Fruit fly (Drosophila melanogaster) whole organism, embryonic: ENCODE results near the gene CG46460.

ENCODE experiments used
- CG10543 ChIP-seq: fragments of 200-800 bp; sonication (Bioruptor generic); optimal IDR thresholded peaks from 3 replicates; lab custom pipeline; 2017; ENCODE audit warnings: missing biosample characterization, mild to moderate bottlenecking, missing genetic modification characterization, moderate library complexity
- CG12744 ChIP-seq: fragments of 200-800 bp; sonication (Bioruptor generic); optimal IDR thresholded peaks from 2 replicates; lab custom pipeline; 2016; ENCODE audit warnings: missing biosample characterization, missing genetic modification characterization
- CG14014 ChIP-seq: fragments of 200-800 bp; sonication (Bioruptor generic); IDR thresholded peaks from 2 replicates; pipeline ENCODE4 v1.3.6; 2022; ENCODE audit warnings: missing biosample characterization, missing genetic modification characterization
- CG15269 ChIP-seq: fragments of 200-800 bp; sonication (Bioruptor generic); optimal IDR thresholded peaks from 2 replicates; lab custom pipeline; 2018; ENCODE audit warnings: missing biosample characterization, mild to moderate bottlenecking, missing genetic modification characterization, moderate library complexity
- CG15514 ChIP-seq: fragments of 200-800 bp; sonication (Bioruptor generic); optimal IDR thresholded peaks from 3 replicates; lab custom pipeline; 2017; ENCODE audit warnings: missing biosample characterization, missing genetic modification characterization, mild to moderate bottlenecking, moderate library complexity, missing genetic modification reagents
- CG15696 ChIP-seq: fragments of 200-800 bp; sonication (Bioruptor generic); optimal IDR thresholded peaks from 2 replicates; lab custom pipeline; 2019; ENCODE audit warnings: missing biosample characterization, mild to moderate bottlenecking, missing genetic modification characterization, moderate library complexity
- CG1602 ChIP-seq: fragments of 200-800 bp; sonication (Bioruptor generic); optimal IDR thresholded peaks from 3 replicates; lab custom pipeline; 2016; ENCODE audit warnings: missing biosample characterization, missing genetic modification characterization
- CG2129 ChIP-seq: fragments of 200-800 bp; sonication (Bioruptor generic); IDR thresholded peaks from 2 replicates; pipeline ENCODE4 v1.3.6; 2022; ENCODE audit warnings: missing biosample characterization, missing genetic modification characterization; ENCODE audit not compliant: partially characterized antibody
- CG2712 ChIP-seq: fragments of 200-800 bp; optimal IDR thresholded peaks from 3 replicates; lab custom pipeline; 2019; ENCODE audit warnings: missing biosample characterization, mild to moderate bottlenecking, missing genetic modification characterization, moderate library complexity
- CG31365 ChIP-seq: fragments of 200-800 bp; sonication (Bioruptor generic); optimal IDR thresholded peaks from 2 replicates; lab custom pipeline; 2018; ENCODE audit warnings: missing biosample characterization, mild to moderate bottlenecking, missing genetic modification characterization
- CG31441 ChIP-seq: fragments of 200-800 bp; sonication (Bioruptor generic); IDR thresholded peaks from 2 replicates; pipeline ENCODE4 v1.3.6; 2022; ENCODE audit warnings: missing biosample characterization, missing genetic modification characterization
- CG3847 ChIP-seq: fragments of 200-800 bp; sonication (Bioruptor generic); IDR thresholded peaks from 2 replicates; pipeline ENCODE4 v1.3.6; 2022; ENCODE audit warnings: missing biosample characterization, missing genetic modification characterization
- CG4282 ChIP-seq: fragments of 200-800 bp; sonication (Bioruptor generic); optimal IDR thresholded peaks from 2 replicates; lab custom pipeline; 2016; ENCODE audit warnings: missing biosample characterization, missing genetic modification characterization
- CG4328 ChIP-seq: fragments of 200-800 bp; sonication (Bioruptor generic); optimal IDR thresholded peaks from 3 replicates; lab custom pipeline; 2017; ENCODE audit warnings: missing biosample characterization, missing genetic modification reagents, missing genetic modification characterization
- CG4404 ChIP-seq: fragments of 200-800 bp; sonication (Bioruptor generic); IDR thresholded peaks from 2 replicates; pipeline ENCODE4 v1.3.6; 2022; ENCODE audit warnings: missing biosample characterization, missing genetic modification characterization
- CG6175 ChIP-seq: fragments of 200-800 bp; sonication (Bioruptor generic); IDR thresholded peaks from 3 replicates; pipeline ENCODE4 v1.3.6; 2022; ENCODE audit warnings: missing biosample characterization, missing genetic modification characterization
- CG6765 ChIP-seq: fragments of 200-800 bp; sonication (Bioruptor generic); optimal IDR thresholded peaks from 3 replicates; lab custom pipeline; 2017; ENCODE audit warnings: missing biosample characterization, mild to moderate bottlenecking, missing genetic modification characterization
- CG7372 ChIP-seq: fragments of 200-800 bp; sonication (Bioruptor generic); IDR thresholded peaks from 2 replicates; pipeline ENCODE4 v1.3.6; 2022; ENCODE audit warnings: missing biosample characterization, missing genetic modification characterization
- CHES-1-like ChIP-seq: fragments of 200-800 bp; sonication (Bioruptor generic); optimal IDR thresholded peaks from 2 replicates; lab custom pipeline; 2016; ENCODE audit warnings: missing biosample characterization, missing genetic modification characterization
- CrebB ChIP-seq: fragments of 200-800 bp; sonication (Bioruptor generic); optimal IDR thresholded peaks from 3 replicates; lab custom pipeline; 2018; ENCODE audit warnings: missing biosample characterization, mild to moderate bottlenecking, missing genetic modification characterization
- D ChIP-seq, 2 experiments: fragments of 200-800 bp in 1 of 2; fragments of >200 bp in 1 of 2; sonication (Bioruptor generic) in 1 of 2; optimal IDR thresholded peaks; 2 replicates in 1 of 2; 3 replicates in 1 of 2; lab custom pipeline; 2017; ENCODE audit warnings: mild to moderate bottlenecking in 1 of 2, missing biosample characterization in 1 of 2, missing genetic modification characterization in 1 of 2, missing genetic modification reagents in 1 of 2
- Fer1 ChIP-seq: fragments of 200-800 bp; sonication (Bioruptor generic); optimal IDR thresholded peaks from 2 replicates; lab custom pipeline; 2017; ENCODE audit warnings: missing biosample characterization, mild to moderate bottlenecking, missing genetic modification characterization
- GATAe ChIP-seq: fragments of 200-800 bp; sonication (Bioruptor generic); conservative IDR thresholded peaks from 2 replicates; pipeline ENCODE4 v1.3.6; 2022; ENCODE audit warnings: missing biosample characterization, missing genetic modification characterization
- Gug ChIP-seq: fragments of 200-800 bp; sonication (Bioruptor generic); IDR thresholded peaks from 4 replicates; pipeline ENCODE4 v1.3.6; 2022; ENCODE audit warnings: missing biosample characterization, missing genetic modification characterization
- Hr39 ChIP-seq: fragments of >200 bp; optimal IDR thresholded peaks from 2 replicates; lab custom pipeline; 2017
- Kr ChIP-seq: fragments of 200-800 bp; sonication (Bioruptor generic); optimal IDR thresholded peaks from 2 replicates; lab custom pipeline; 2017; ENCODE audit warnings: missing biosample characterization, mild to moderate bottlenecking, missing genetic modification characterization
- Med ChIP-seq: fragments of 200-800 bp; sonication (Bioruptor generic); peaks from one replicate; lab custom pipeline; 2016; ENCODE audit warnings: missing biosample characterization, missing genetic modification characterization, mild to moderate bottlenecking, inconsistent platforms, moderate library complexity
- NfI ChIP-seq: fragments of 200-800 bp; sonication (Bioruptor generic); optimal IDR thresholded peaks from 3 replicates; lab custom pipeline; 2018; ENCODE audit warnings: missing biosample characterization, mild to moderate bottlenecking, missing genetic modification characterization, moderate library complexity
- Pdp1 ChIP-seq, 2 experiments: fragments of 200-800 bp; sonication (Bioruptor generic); optimal IDR thresholded peaks; 3 replicates each; lab custom pipeline; 2016; ENCODE audit warnings: missing biosample characterization in 2 of 2, missing genetic modification characterization in 2 of 2, mild to moderate bottlenecking in 1 of 2, moderate library complexity in 1 of 2
- Sry-δ ChIP-seq: fragments of 200-800 bp; sonication (Bioruptor generic); optimal IDR thresholded peaks from 2 replicates; lab custom pipeline; 2016; ENCODE audit warnings: missing biosample characterization, missing genetic modification characterization
- Stat92E ChIP-seq, 3 experiments: fragments of >200 bp in 2 of 3; fragments of 200-800 bp in 1 of 3; sonication (Bioruptor generic) in 1 of 3; optimal IDR thresholded peaks; 2 replicates each; lab custom pipeline; 2017 to 2019; ENCODE audit warnings: missing biosample characterization in 3 of 3, missing genetic modification characterization in 3 of 3, mild to moderate bottlenecking in 1 of 3, moderate library complexity in 1 of 3
- crol ChIP-seq: fragments of 200-800 bp; sonication (Bioruptor generic); IDR thresholded peaks from 2 replicates; pipeline ENCODE4 v1.3.6; 2022; ENCODE audit warnings: missing biosample characterization, missing genetic modification characterization
- esg ChIP-seq: fragments of 200-800 bp; sonication (Bioruptor generic); conservative IDR thresholded peaks from 2 replicates; pipeline ENCODE4 v1.3.6; 2022; ENCODE audit warnings: missing biosample characterization, missing genetic modification characterization
- fd102C ChIP-seq: fragments of 200-800 bp; sonication (Bioruptor generic); optimal IDR thresholded peaks from 2 replicates; lab custom pipeline; 2018; ENCODE audit warnings: missing biosample characterization, mild to moderate bottlenecking, missing genetic modification characterization, moderate library complexity
- grau ChIP-seq: fragments of 200-800 bp; optimal IDR thresholded peaks from 3 replicates; lab custom pipeline; 2019; ENCODE audit warnings: missing biosample characterization, mild to moderate bottlenecking, missing genetic modification characterization, moderate library complexity
- hth ChIP-seq: fragments of >200 bp; optimal IDR thresholded peaks from 2 replicates; lab custom pipeline; 2017; ENCODE audit warnings: inconsistent platforms
- kni ChIP-seq: fragments of 200-800 bp; sonication (Bioruptor generic); optimal IDR thresholded peaks from 3 replicates; lab custom pipeline; 2017; ENCODE audit warnings: mild to moderate bottlenecking, missing biosample characterization, missing genetic modification reagents, missing genetic modification characterization
- knrl ChIP-seq: fragments of 200-800 bp; sonication (Bioruptor generic); IDR thresholded peaks from 3 replicates; pipeline ENCODE4 v1.3.6; 2022; ENCODE audit warnings: missing biosample characterization, missing genetic modification characterization; ENCODE audit not compliant: partially characterized antibody
- lov ChIP-seq, 2 experiments: fragments of 200-800 bp in 1 of 2; fragments of >200 bp in 1 of 2; sonication (Bioruptor generic) in 1 of 2; IDR thresholded peaks in 1 of 2; optimal IDR thresholded peaks in 1 of 2; 2 replicates in 1 of 2; 3 replicates in 1 of 2; pipeline versions ENCODE4 v1.3.6 to Lab custom; 2017 to 2022; ENCODE audit warnings: missing biosample characterization in 1 of 2, missing genetic modification characterization in 1 of 2
- org-1 ChIP-seq: fragments of 200-800 bp; sonication (Bioruptor generic); optimal IDR thresholded peaks from 2 replicates; lab custom pipeline; 2017; ENCODE audit warnings: missing biosample characterization, missing genetic modification characterization
- pros ChIP-seq: fragments of 200-800 bp; sonication (Bioruptor generic); optimal IDR thresholded peaks from 3 replicates; lab custom pipeline; 2019; ENCODE audit warnings: missing biosample characterization, mild to moderate bottlenecking, missing genetic modification characterization, moderate library complexity
- pzg ChIP-seq: fragments of 200-800 bp; sonication (Bioruptor generic); optimal IDR thresholded peaks from 3 replicates; lab custom pipeline; 2018; ENCODE audit warnings: missing biosample characterization, mild to moderate bottlenecking, missing genetic modification characterization, moderate library complexity
- row ChIP-seq: fragments of 200-800 bp; sonication (Bioruptor generic); IDR thresholded peaks from 3 replicates; pipeline ENCODE4 v1.3.6; 2022; ENCODE audit warnings: missing biosample characterization, missing genetic modification characterization
- schlank ChIP-seq: fragments of 200-800 bp; sonication (Bioruptor generic); optimal IDR thresholded peaks from 2 replicates; lab custom pipeline; 2018; ENCODE audit warnings: missing biosample characterization, mild to moderate bottlenecking, missing genetic modification characterization
- sob ChIP-seq: fragments of 200-800 bp; sonication (Bioruptor generic); IDR thresholded peaks from 2 replicates; pipeline ENCODE4 v1.3.6; 2022; ENCODE audit warnings: missing biosample characterization, missing genetic modification characterization
- sug ChIP-seq: fragments of 200-800 bp; optimal IDR thresholded peaks from 2 replicates; lab custom pipeline; 2019; ENCODE audit warnings: missing biosample characterization, mild to moderate bottlenecking, missing genetic modification characterization, moderate library complexity
- toy ChIP-seq: fragments of 200-800 bp; sonication (Bioruptor generic); IDR thresholded peaks from 2 replicates; pipeline ENCODE4 v1.3.6; 2022; ENCODE audit warnings: missing biosample characterization, missing genetic modification characterization
- trh ChIP-seq: fragments of 200-800 bp; sonication (Bioruptor generic); optimal IDR thresholded peaks from 2 replicates; lab custom pipeline; 2016; ENCODE audit warnings: missing biosample characterization, missing genetic modification characterization
- vvl ChIP-seq: fragments of 200-800 bp; sonication (Bioruptor generic); IDR thresholded peaks from 2 replicates; pipeline ENCODE4 v1.3.6; 2022; ENCODE audit warnings: missing biosample characterization, missing genetic modification characterization
- zfh1 ChIP-seq: fragments of 200-800 bp; sonication (Bioruptor generic); IDR thresholded peaks from 3 replicates; pipeline ENCODE4 v1.3.6; 2022; ENCODE audit warnings: missing biosample characterization, missing genetic modification characterization

Gene CG46460

dm6 chr3L:4221226-4221770 is 5.8 kb downstream of the CG46460 start (continued):
- TF ChIP-seq GATAe (GFP tag; lab: Robert Waterston, UW) (no peak), lov (optimal IDR thresholded peaks at IDR 0.05; lab: Kevin White, UChicago) (no peak), lov (GFP tag; IDR thresholded peaks at IDR 0.05; lab: Robert Waterston, UW) (no peak), Hr39 (lab: Kevin White, UChicago) (no peak), hth (lab: Kevin White, UChicago) (no peak), NfI (peak; percentile 34), CG10543 (GFP tag; lab: Kevin White, UChicago) (peak; percentile 97), CG1602 (no peak), knrl (GFP tag; lab: Robert Waterston, UW) (no peak), grau (tag; lab: Kevin White, UChicago) (no peak), schlank (tag; lab: Kevin White, UChicago) (peak; percentile 48), Kr (GFP tag; lab: Kevin White, UChicago) (no peak), CG2712 (tag; lab: Kevin White, UChicago) (no peak), sob (GFP tag; lab: Robert Waterston, UW) (no peak), kni (GFP tag; lab: Kevin White, UChicago) (peak; percentile 13), Sry-δ (GFP tag; lab: Kevin White, UChicago) (no peak), fd102C (no peak), CG14014 (GFP tag; lab: Robert Waterston, UW) (no peak), CG15514 (GFP tag; lab: Kevin White, UChicago) (peak; percentile 52), CG6175 (GFP tag; lab: Robert Waterston, UW) (peak; percentile 63; the same call in 2 of the 3 replicates), CG31365 (tag; lab: Kevin White, UChicago) (no peak), CG4282 (no peak), Fer1 (GFP tag; lab: Kevin White, UChicago) (peak; percentile 6), D (optimal IDR thresholded peaks at IDR 0.05; lab: Kevin White, UChicago) (no peak), D (GFP tag; optimal IDR thresholded peaks at IDR 0.05; lab: Kevin White, UChicago) (no peak), Stat92E (GFP tag; optimal IDR thresholded peaks at IDR 0.05; lab: Kevin White, UChicago) (peak in 1 of 3 experiments; percentile 10), sug (tag; lab: Kevin White, UChicago) (peak; percentile 95), CG4404 (GFP tag; lab: Robert Waterston, UW) (no peak), trh (GFP tag; lab: Kevin White, UChicago) (no peak), CG15269 (peak; percentile 21), Gug (peak; percentile 4; the same call in 2 of the 4 replicates), CG15696 (tag; lab: Kevin White, UChicago) (no peak), pzg (no peak), Med (peak; percentile 30), CrebB (peak; percentile 37), crol (GFP tag; lab: Robert Waterston, UW) (peak; percentile 99), CG4328 (GFP tag; lab: Kevin White, UChicago) (peak; percentile 45), toy (no peak), CG12744 (GFP tag; lab: Kevin White, UChicago) (no peak), pros (GFP tag; lab: Kevin White, UChicago) (peak; percentile 79), row (GFP tag; lab: Robert Waterston, UW) (peak; percentile 10; the same call in 1 of the 3 replicates), CG3847 (GFP tag; lab: Robert Waterston, UW) (no peak), vvl (GFP tag; lab: Robert Waterston, UW) (peak; percentile 42; the same call in 1 of the 2 replicates), zfh1 (GFP tag; lab: Robert Waterston, UW) (no peak), CG2129 (GFP tag; lab: Robert Waterston, UW) (no peak), CG6765 (no peak), CHES-1-like (no peak), esg (no peak), Pdp1 (GFP tag; optimal IDR thresholded peaks at IDR 0.05; lab: Kevin White, UChicago) (peak in 1 of 2 experiments; percentile 44), CG7372 (GFP tag; lab: Robert Waterston, UW) (no peak), CG31441 (GFP tag; lab: Robert Waterston, UW) (no peak), org-1 (no peak)
